Worm (Caenorhabditis elegans): ENCODE measurements around the gene Y67D8C.9.

DNA sequence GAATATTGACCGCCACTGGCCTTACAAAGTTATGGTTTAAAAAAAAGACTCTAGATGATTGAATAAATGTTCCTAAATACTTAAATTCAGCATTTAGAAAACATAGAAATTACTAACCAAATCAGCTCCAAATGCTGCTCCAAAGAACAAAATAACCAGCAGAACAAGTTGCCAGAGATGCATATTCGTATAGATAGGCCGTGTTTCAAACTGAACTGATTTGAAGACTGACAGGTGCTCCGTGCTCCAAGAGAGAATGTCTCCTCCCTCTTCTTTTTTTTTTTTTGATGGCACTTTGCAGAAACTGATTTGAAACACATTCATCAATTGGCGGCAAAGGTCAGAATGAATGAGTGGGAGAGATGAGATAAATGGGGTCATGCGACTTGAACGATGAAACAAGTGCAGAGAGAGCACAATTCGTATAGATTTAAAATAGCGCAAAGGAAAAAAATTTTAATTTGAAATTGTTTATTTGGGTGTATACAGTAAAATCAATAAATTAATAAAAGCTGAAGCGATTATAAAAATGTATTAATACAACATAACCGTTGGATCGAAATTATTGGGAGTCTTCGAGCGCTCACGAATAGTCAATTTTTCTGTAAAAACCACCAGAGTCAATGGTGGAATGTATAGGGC is 17.0 kb downstream of the Y67D8C.9 start, which contains the start of gene cpg-9:
- TF ChIP-seq ZK546.5 (tag; optimal IDR thresholded peaks at IDR 0.05) (no peak), nhr-77 (tag; optimal IDR thresholded peaks at IDR 0.05) (no peak), nhr-25 (tag; optimal IDR thresholded peaks at IDR 0.05) (no peak), unc-62 (GFP tag; optimal IDR thresholded peaks at IDR 0.05) (no peak), ceh-28 (tag; optimal IDR thresholded peaks at IDR 0.05) (no peak), nhr-11 (tag; optimal IDR thresholded peaks at IDR 0.05) (no peak), ama-1 (optimal IDR thresholded peaks at IDR 0.05) (no peak), elt-1 (tag; optimal IDR thresholded peaks at IDR 0.05) (no peak), aly-2 (tag; optimal IDR thresholded peaks at IDR 0.05) (no peak), mdl-1 (tag; optimal IDR thresholded peaks at IDR 0.05) (no peak), nhr-237 (tag; optimal IDR thresholded peaks at IDR 0.05) (no peak), pha-4 (tag; optimal IDR thresholded peaks at IDR 0.05) (no peak)

All from whole organism, L3 larva.